Fruit fly (Drosophila melanogaster) whole organism: ENCODE measurements around the gene CG10959.

Experiments
- CG8478 ChIP-seq: fragments of >200 bp; optimal IDR thresholded peaks from 2 replicates; lab custom pipeline; 2018; ENCODE audit warnings: inconsistent platforms
- Dll ChIP-seq: fragments of >200 bp; optimal IDR thresholded peaks from 2 replicates; lab custom pipeline; 2017
- EcR ChIP-seq, 2 experiments: fragments of >200 bp; optimal IDR thresholded peaks; 2 replicates each; lab custom pipeline; 2017; ENCODE audit warnings: missing biosample characterization in 2 of 2, missing genetic modification characterization in 2 of 2, missing genetic modification reagents in 2 of 2
- pan ChIP-seq: fragments of >200 bp; optimal IDR thresholded peaks from 2 replicates; lab custom pipeline; 2017
- psq ChIP-seq: fragments of >200 bp; optimal IDR thresholded peaks from 2 replicates; lab custom pipeline; 2017
- usp ChIP-seq: fragments of >200 bp; optimal IDR thresholded peaks from 2 replicates; lab custom pipeline; 2017; ENCODE audit warnings: missing biosample characterization, missing genetic modification characterization, mixed read lengths

Gene CG10959

dm6 chrX:8131693-8132313 lies 16.8 kb upstream of the CG10959 start, which contains the start of gene CG10958:
Gene CG10958, plus strand, starts transcription at chrX:8132285.
- no peak for TF ChIP-seq EcR (GFP tag; optimal IDR thresholded peaks at IDR 0.05; lab: Kevin White, UChicago)
- no peak for TF ChIP-seq psq (lab: Kevin White, UChicago)
- no peak for TF ChIP-seq CG8478
- TF ChIP-seq pan (lab: Kevin White, UChicago) = no peak
- no peak for TF ChIP-seq usp (GFP tag; lab: Kevin White, UChicago)
- TF ChIP-seq Dll (lab: Kevin White, UChicago) = no peak

- no peak for TF ChIP-seq Dll (lab: Kevin White, UChicago)
- no peak for TF ChIP-seq pan (lab: Kevin White, UChicago)
- TF ChIP-seq CG8478 = no peak
- TF ChIP-seq EcR (GFP tag; optimal IDR thresholded peaks at IDR 0.05; lab: Kevin White, UChicago) = no peak
- no peak for TF ChIP-seq usp (GFP tag; lab: Kevin White, UChicago)
- TF ChIP-seq psq (lab: Kevin White, UChicago) = no peak
Measured at dm6 chrX:8135420-8135874, 13.1 kb upstream of the CG10959 start, which contains the start of the genes cyr and CG2120. Gene cyr, minus strand, starts transcription at chrX:8135713. Gene CG2120, plus strand, starts transcription at chrX:8135824.

dm6 chrX:8137285-8137684 lies 11.3 kb upstream of the CG10959 start:
- TF ChIP-seq EcR (GFP tag; optimal IDR thresholded peaks at IDR 0.05; lab: Kevin White, UChicago) = no peak
- TF ChIP-seq Dll (lab: Kevin White, UChicago) = no peak
- TF ChIP-seq pan (lab: Kevin White, UChicago) = no peak
- no peak for TF ChIP-seq usp (GFP tag; lab: Kevin White, UChicago)
- TF ChIP-seq CG8478 = no peak
- TF ChIP-seq psq (lab: Kevin White, UChicago) = no peak

dm6 chrX:8140707-8141106 lies 7.9 kb upstream of the CG10959 start:
- no peak for TF ChIP-seq psq (lab: Kevin White, UChicago)
- no peak for TF ChIP-seq pan (lab: Kevin White, UChicago)
- TF ChIP-seq usp (GFP tag; lab: Kevin White, UChicago) = no peak
- no peak for TF ChIP-seq EcR (GFP tag; optimal IDR thresholded peaks at IDR 0.05; lab: Kevin White, UChicago)
- TF ChIP-seq CG8478 = no peak
- no peak for TF ChIP-seq Dll (lab: Kevin White, UChicago)

dm6 chrX:8141353-8142066 lies 7.1 kb upstream of the CG10959 start:
- TF ChIP-seq EcR (GFP tag; optimal IDR thresholded peaks at IDR 0.05; lab: Kevin White, UChicago) (no peak), CG8478 (peak; percentile 87), usp (GFP tag; lab: Kevin White, UChicago) (no peak), Dll (lab: Kevin White, UChicago) (peak; percentile 24), psq (lab: Kevin White, UChicago) (no peak), pan (lab: Kevin White, UChicago) (no peak)

- no peak for TF ChIP-seq usp (GFP tag; lab: Kevin White, UChicago)
- no peak for TF ChIP-seq pan (lab: Kevin White, UChicago)
- TF ChIP-seq Dll (lab: Kevin White, UChicago) = no peak
- no peak for TF ChIP-seq psq (lab: Kevin White, UChicago)
- TF ChIP-seq EcR (GFP tag; optimal IDR thresholded peaks at IDR 0.05; lab: Kevin White, UChicago) = no peak
- no peak for TF ChIP-seq CG8478
Measured at dm6 chrX:8142067-8142462, 6.5 kb upstream of the CG10959 start, which contains the start of gene Smox. Gene Smox, minus strand, starts transcription at chrX:8142279.

- no peak for TF ChIP-seq CG8478
- TF ChIP-seq EcR (GFP tag; optimal IDR thresholded peaks at IDR 0.05; lab: Kevin White, UChicago) = no peak
- TF ChIP-seq Dll (lab: Kevin White, UChicago) = no peak
- no peak for TF ChIP-seq psq (lab: Kevin White, UChicago)
- TF ChIP-seq usp (GFP tag; lab: Kevin White, UChicago) = no peak
- no peak for TF ChIP-seq pan (lab: Kevin White, UChicago)
Measured at dm6 chrX:8143537-8143936, 5.0 kb upstream of the CG10959 start, which contains the start of gene CG17982. Gene CG17982, minus strand, starts transcription at chrX:8143835.

- TF ChIP-seq psq (lab: Kevin White, UChicago) (no peak), usp (GFP tag; lab: Kevin White, UChicago) (no peak), pan (lab: Kevin White, UChicago) (no peak), EcR (GFP tag; optimal IDR thresholded peaks at IDR 0.05; lab: Kevin White, UChicago) (no peak), CG8478 (no peak), Dll (lab: Kevin White, UChicago) (no peak)
Measured at dm6 chrX:8145501-8146157, 3.0 kb upstream of the CG10959 start, which contains the start of the genes alpha-PheRS and CG2129. Gene alpha-PheRS, minus strand, starts transcription at chrX:8145602. Gene CG2129, plus strand, starts transcription at chrX:8145839.

- TF ChIP-seq psq (lab: Kevin White, UChicago) (no peak), usp (GFP tag; lab: Kevin White, UChicago) (no peak), EcR (GFP tag; optimal IDR thresholded peaks at IDR 0.05; lab: Kevin White, UChicago) (no peak), pan (lab: Kevin White, UChicago) (no peak), Dll (lab: Kevin White, UChicago) (no peak), CG8478 (no peak)
Measured at dm6 chrX:8147649-8148048, 934 bp upstream of the CG10959 start, which contains the start of gene CG15336. Gene CG15336, plus strand, starts transcription at chrX:8147949.

- TF ChIP-seq EcR (GFP tag; optimal IDR thresholded peaks at IDR 0.05; lab: Kevin White, UChicago) = no peak
Measured at dm6 chrX:8152077-8152476, 3.5 kb downstream of the CG10959 start, which contains the start of gene Gbeta5. Gene Gbeta5, minus strand, starts transcription at chrX:8152275.

dm6 chrX:8152718-8153117 lies 4.1 kb downstream of the CG10959 start, which contains the start of gene CG18262:
Gene CG18262, plus strand, starts transcription at chrX:8152948.
- TF ChIP-seq EcR (GFP tag; optimal IDR thresholded peaks at IDR 0.05; lab: Kevin White, UChicago) (no peak), psq (lab: Kevin White, UChicago) (no peak), CG8478 (no peak), Dll (lab: Kevin White, UChicago) (no peak), usp (GFP tag; lab: Kevin White, UChicago) (no peak), pan (lab: Kevin White, UChicago) (no peak)
